Fruit fly (Drosophila melanogaster) whole organism: Measurements from ENCODE around the gene CG18809.

Source experiments
- pan ChIP-seq: fragments of >200 bp; optimal IDR thresholded peaks from 2 replicates; lab custom pipeline; 2017
- psq ChIP-seq: fragments of >200 bp; optimal IDR thresholded peaks from 2 replicates; lab custom pipeline; 2017

- TF ChIP-seq pan (lab: Kevin White, UChicago) = no peak
- no peak for TF ChIP-seq psq
These were observed 40.7 kb upstream of the CG18809 start for dm6 chrX:19784875-19785274.
